Worm (Caenorhabditis elegans) whole organism, L1 larva: ENCODE results near the gene par-1.

ENCODE experiments used
- blmp-1 ChIP-seq: fragments of 150-350 bp; optimal IDR thresholded peaks from 2 replicates; lab custom pipeline; 2014; ENCODE audit warnings: missing biosample characterization, missing genetic modification characterization
- ceh-82 ChIP-seq, 3 experiments: fragments of 150-350 bp in 1 of 3; sonication (generic microtip) in 2 of 3; optimal IDR thresholded peaks; 2 replicates each; lab custom pipeline; 2014 to 2017; ENCODE audit warnings: missing biosample characterization in 3 of 3, missing genetic modification characterization in 3 of 3
- ets-5 ChIP-seq: fragments of 200-800 bp; sonication (Bioruptor generic); IDR thresholded peaks from 2 replicates; pipeline ENCODE4 v1.3.6; 2022; ENCODE audit warnings: missing genetic modification characterization, missing compliant biosample characterization
- nhr-28 ChIP-seq: fragments of 150-350 bp; optimal IDR thresholded peaks from 2 replicates; lab custom pipeline; 2014; ENCODE audit warnings: missing biosample characterization, missing genetic modification characterization
- snpc-4 ChIP-seq: fragments of 150-350 bp; optimal IDR thresholded peaks from 2 replicates; lab custom pipeline; 2014; ENCODE audit warnings: missing biosample characterization, missing genetic modification characterization
- sptf-1 ChIP-seq: fragments of 150-350 bp; optimal IDR thresholded peaks from 2 replicates; lab custom pipeline; 2014; ENCODE audit warnings: missing biosample characterization, missing genetic modification characterization
- unc-62 ChIP-seq: fragments of 150-350 bp; optimal IDR thresholded peaks from 2 replicates; lab custom pipeline; 2014; ENCODE audit warnings: missing biosample characterization, missing genetic modification reagents, missing genetic modification characterization

- TF ChIP-seq unc-62 (GFP tag; lab: Kevin White, UChicago) (no peak), snpc-4 (tag; lab: Kevin White, UChicago) (no peak), sptf-1 (no peak), blmp-1 (tag; lab: Kevin White, UChicago) (no peak), nhr-28 (tag; lab: Kevin White, UChicago) (no peak), ceh-82 (tag; optimal IDR thresholded peaks at IDR 0.05; lab: Kevin White, UChicago) (peak in 2 of 3 experiments; percentile 33 to 53), ets-5 (no peak)
Measured at ce11 chrV:14143634-14144033, 1.5 kb downstream of the par-1 start.
